Fruit fly (Drosophila melanogaster) whole organism, embryonic: ENCODE results near the gene peng.

Experiments
- Abd-B ChIP-seq: fragments of 200-800 bp; sonication (Bioruptor generic); optimal IDR thresholded peaks from 2 replicates; lab custom pipeline; 2018; ENCODE audit warnings: missing biosample characterization, mild to moderate bottlenecking, missing genetic modification characterization, moderate library complexity
- Ada2b ChIP-seq: fragments of 200-800 bp; sonication (Bioruptor generic); IDR thresholded peaks from 2 replicates; pipeline ENCODE4 v1.3.6; 2022; ENCODE audit warnings: missing biosample characterization, missing genetic modification characterization
- B-H1 ChIP-seq: fragments of 200-800 bp; sonication (Bioruptor generic); IDR thresholded peaks from 3 replicates; pipeline ENCODE4 v1.3.6; 2022; ENCODE audit warnings: missing biosample characterization, missing genetic modification characterization
- B-H2 ChIP-seq: fragments of 200-800 bp; sonication (Bioruptor generic); optimal IDR thresholded peaks from 2 replicates; lab custom pipeline; 2018; ENCODE audit warnings: missing biosample characterization, mild to moderate bottlenecking, missing genetic modification characterization
- CG10979 ChIP-seq: fragments of 200-800 bp; sonication (Bioruptor generic); optimal IDR thresholded peaks from 2 replicates; lab custom pipeline; 2018; ENCODE audit warnings: missing biosample characterization, mild to moderate bottlenecking, missing genetic modification characterization, moderate library complexity
- CG11456 ChIP-seq: fragments of 200-800 bp; sonication (Bioruptor generic); IDR thresholded peaks from 3 replicates; pipeline ENCODE4 v1.3.6; 2022; ENCODE audit warnings: missing biosample characterization, missing genetic modification characterization
- CG12155 ChIP-seq: fragments of 200-800 bp; sonication (Bioruptor generic); optimal IDR thresholded peaks from 3 replicates; lab custom pipeline; 2016; ENCODE audit warnings: missing biosample characterization, missing genetic modification characterization
- CG12236 ChIP-seq: fragments of 200-800 bp; sonication (Bioruptor generic); optimal IDR thresholded peaks from 2 replicates; lab custom pipeline; 2016; ENCODE audit warnings: missing biosample characterization, missing genetic modification characterization
- CG12744 ChIP-seq: fragments of 200-800 bp; sonication (Bioruptor generic); optimal IDR thresholded peaks from 2 replicates; lab custom pipeline; 2016; ENCODE audit warnings: missing biosample characterization, missing genetic modification characterization
- CG14860 ChIP-seq: fragments of 200-800 bp; sonication (Bioruptor generic); IDR thresholded peaks from 3 replicates; pipeline ENCODE4 v1.3.6; 2022; ENCODE audit warnings: missing biosample characterization, missing genetic modification characterization; ENCODE audit not compliant: partially characterized antibody
- CG1529 ChIP-seq: fragments of 200-800 bp; sonication (Bioruptor generic); optimal IDR thresholded peaks from 3 replicates; lab custom pipeline; 2018; ENCODE audit warnings: missing biosample characterization, missing genetic modification characterization
- CG17359 ChIP-seq: fragments of 200-800 bp; sonication (Bioruptor generic); optimal IDR thresholded peaks from 3 replicates; lab custom pipeline; 2018; ENCODE audit warnings: missing biosample characterization, mild to moderate bottlenecking, missing genetic modification characterization, moderate library complexity
- CG18599 ChIP-seq: fragments of 200-800 bp; sonication (Bioruptor generic); optimal IDR thresholded peaks from 3 replicates; lab custom pipeline; 2017; ENCODE audit warnings: missing biosample characterization, missing genetic modification characterization, mild to moderate bottlenecking, moderate library complexity, missing genetic modification reagents
- CG2199 ChIP-seq: fragments of 200-800 bp; sonication (Bioruptor generic); IDR thresholded peaks from 3 replicates; pipeline ENCODE4 v1.3.6; 2022; ENCODE audit warnings: missing biosample characterization, missing genetic modification characterization
- CG31441 ChIP-seq: fragments of 200-800 bp; sonication (Bioruptor generic); IDR thresholded peaks from 2 replicates; pipeline ENCODE4 v1.3.6; 2022; ENCODE audit warnings: missing biosample characterization, missing genetic modification characterization
- CG3838 ChIP-seq: fragments of 200-800 bp; sonication (Bioruptor generic); optimal IDR thresholded peaks from 3 replicates; lab custom pipeline; 2016; ENCODE audit warnings: missing biosample characterization, missing genetic modification characterization
- CG3847 ChIP-seq: fragments of 200-800 bp; sonication (Bioruptor generic); IDR thresholded peaks from 2 replicates; pipeline ENCODE4 v1.3.6; 2022; ENCODE audit warnings: missing biosample characterization, missing genetic modification characterization
- CG4424 ChIP-seq: fragments of 200-800 bp; sonication (Bioruptor generic); optimal IDR thresholded peaks from 3 replicates; lab custom pipeline; 2016; ENCODE audit warnings: missing biosample characterization, missing genetic modification characterization
- CG4730 ChIP-seq: fragments of 200-800 bp; sonication (Bioruptor generic); IDR thresholded peaks from 2 replicates; pipeline ENCODE4 v1.3.6; 2022; ENCODE audit warnings: missing biosample characterization, missing genetic modification characterization
- CG6175 ChIP-seq: fragments of 200-800 bp; sonication (Bioruptor generic); IDR thresholded peaks from 3 replicates; pipeline ENCODE4 v1.3.6; 2022; ENCODE audit warnings: missing biosample characterization, missing genetic modification characterization
- CG6813 ChIP-seq: fragments of 200-800 bp; sonication (Bioruptor generic); optimal IDR thresholded peaks from 2 replicates; lab custom pipeline; 2017; ENCODE audit warnings: missing biosample characterization, missing genetic modification characterization, mild to moderate bottlenecking, moderate library complexity, missing genetic modification reagents
- CG7556 ChIP-seq: fragments of 200-800 bp; sonication (Bioruptor generic); optimal IDR thresholded peaks from 2 replicates; lab custom pipeline; 2017; ENCODE audit warnings: missing biosample characterization, mild to moderate bottlenecking, missing genetic modification characterization
- CG7963 ChIP-seq: fragments of 200-800 bp; sonication (Bioruptor generic); IDR thresholded peaks from 3 replicates; pipeline ENCODE4 v1.3.6; 2022; ENCODE audit warnings: missing biosample characterization, missing genetic modification characterization; ENCODE audit not compliant: partially characterized antibody
- CHES-1-like ChIP-seq: fragments of 200-800 bp; sonication (Bioruptor generic); optimal IDR thresholded peaks from 2 replicates; lab custom pipeline; 2016; ENCODE audit warnings: missing biosample characterization, missing genetic modification characterization
- D19A ChIP-seq: fragments of 200-800 bp; optimal IDR thresholded peaks from 3 replicates; lab custom pipeline; 2019; ENCODE audit warnings: missing biosample characterization, mild to moderate bottlenecking, missing genetic modification characterization, moderate library complexity
- Dad ChIP-seq: fragments of 200-800 bp; sonication (Bioruptor generic); optimal IDR thresholded peaks from 3 replicates; lab custom pipeline; 2016; ENCODE audit warnings: missing biosample characterization, missing genetic modification characterization
- E2f1 ChIP-seq: fragments of 200-800 bp; sonication (Bioruptor generic); IDR thresholded peaks from 2 replicates; pipeline ENCODE4 v1.3.6; 2022; ENCODE audit warnings: missing biosample characterization, missing genetic modification characterization
- GATAe ChIP-seq: fragments of 200-800 bp; sonication (Bioruptor generic); conservative IDR thresholded peaks from 2 replicates; pipeline ENCODE4 v1.3.6; 2022; ENCODE audit warnings: missing biosample characterization, missing genetic modification characterization
- Hr39 ChIP-seq: fragments of >200 bp; optimal IDR thresholded peaks from 2 replicates; lab custom pipeline; 2017
- Mad ChIP-seq: fragments of 200-800 bp; sonication (Bioruptor generic); optimal IDR thresholded peaks from 2 replicates; lab custom pipeline; 2016; ENCODE audit warnings: missing biosample characterization, missing genetic modification characterization
- Sox100B ChIP-seq: fragments of 200-800 bp; sonication (Bioruptor generic); optimal IDR thresholded peaks from 3 replicates; lab custom pipeline; 2018; ENCODE audit warnings: missing biosample characterization, mild to moderate bottlenecking, missing genetic modification characterization
- bab2 ChIP-seq: fragments of 200-800 bp; sonication (Bioruptor generic); optimal IDR thresholded peaks from 2 replicates; lab custom pipeline; 2016; ENCODE audit warnings: missing biosample characterization, missing genetic modification characterization
- chif ChIP-seq, 2 experiments: fragments of 200-800 bp; sonication (Bioruptor generic); optimal IDR thresholded peaks; 3 replicates each; lab custom pipeline; 2016; ENCODE audit warnings: missing biosample characterization in 2 of 2, missing genetic modification characterization in 2 of 2
- croc ChIP-seq: fragments of 200-800 bp; sonication (Bioruptor generic); conservative IDR thresholded peaks from 3 replicates; pipeline ENCODE4 v1.3.6; 2022; ENCODE audit warnings: missing biosample characterization, missing genetic modification characterization
- dpn ChIP-seq, 2 experiments: fragments of 200-800 bp; sonication (Bioruptor generic); optimal IDR thresholded peaks; 3 replicates each; lab custom pipeline; 2016; ENCODE audit warnings: missing biosample characterization in 2 of 2, missing genetic modification characterization in 2 of 2
- eve ChIP-seq, 2 experiments: fragments of >200 bp; optimal IDR thresholded peaks; 2 replicates each; lab custom pipeline; 2017; ENCODE audit warnings: missing biosample characterization in 2 of 2, missing genetic modification characterization in 2 of 2
- fu2 ChIP-seq: fragments of 200-800 bp; sonication (Bioruptor generic); optimal IDR thresholded peaks from 2 replicates; lab custom pipeline; 2016; ENCODE audit warnings: missing biosample characterization, missing genetic modification characterization
- her ChIP-seq: fragments of 200-800 bp; sonication (Bioruptor generic); optimal IDR thresholded peaks from 2 replicates; lab custom pipeline; 2016; ENCODE audit warnings: missing biosample characterization, missing genetic modification characterization
- hth ChIP-seq: fragments of >200 bp; optimal IDR thresholded peaks from 2 replicates; lab custom pipeline; 2017; ENCODE audit warnings: inconsistent platforms
- klu ChIP-seq: fragments of 200-800 bp; sonication (Bioruptor generic); IDR thresholded peaks from 2 replicates; pipeline ENCODE4 v1.3.6; 2022; ENCODE audit warnings: missing biosample characterization, missing genetic modification characterization
- mam ChIP-seq: fragments of 200-800 bp; sonication (Bioruptor generic); optimal IDR thresholded peaks from 3 replicates; lab custom pipeline; 2016; ENCODE audit warnings: missing biosample characterization, missing genetic modification characterization
- nau ChIP-seq: fragments of 200-800 bp; sonication (Bioruptor generic); optimal IDR thresholded peaks from 3 replicates; lab custom pipeline; 2017; ENCODE audit warnings: missing biosample characterization, mild to moderate bottlenecking, missing genetic modification characterization, missing genetic modification reagents
- nerfin-2 ChIP-seq: fragments of 200-800 bp; sonication (Bioruptor generic); IDR thresholded peaks from 2 replicates; pipeline ENCODE4 v1.3.6; 2022; ENCODE audit warnings: missing biosample characterization, missing genetic modification characterization; ENCODE audit not compliant: partially characterized antibody
- nom ChIP-seq: fragments of 200-800 bp; sonication (Bioruptor generic); optimal IDR thresholded peaks from 2 replicates; lab custom pipeline; 2017; ENCODE audit warnings: missing biosample characterization, missing genetic modification characterization, mild to moderate bottlenecking, moderate library complexity, missing genetic modification reagents
- p53 ChIP-seq: fragments of 200-800 bp; sonication (Bioruptor generic); optimal IDR thresholded peaks from 2 replicates; lab custom pipeline; 2016; ENCODE audit warnings: missing biosample characterization, missing genetic modification characterization
- pho ChIP-seq: fragments of 200-800 bp; sonication (Bioruptor generic); optimal IDR thresholded peaks from 2 replicates; lab custom pipeline; 2016; ENCODE audit warnings: missing biosample characterization, missing genetic modification characterization
- ro ChIP-seq: fragments of 200-800 bp; sonication (Bioruptor generic); IDR thresholded peaks from 2 replicates; pipeline ENCODE4 v1.3.6; 2022; ENCODE audit warnings: missing biosample characterization, missing genetic modification characterization
- tll ChIP-seq, 2 experiments: fragments of 200-800 bp in 1 of 2; fragments of >200 bp in 1 of 2; sonication (Bioruptor generic) in 1 of 2; optimal IDR thresholded peaks; 2 replicates each; lab custom pipeline; 2017 to 2019; ENCODE audit warnings: missing biosample characterization in 2 of 2, missing genetic modification characterization in 2 of 2, mild to moderate bottlenecking in 1 of 2, moderate library complexity in 1 of 2
- trh ChIP-seq: fragments of 200-800 bp; sonication (Bioruptor generic); optimal IDR thresholded peaks from 2 replicates; lab custom pipeline; 2016; ENCODE audit warnings: missing biosample characterization, missing genetic modification characterization
- z ChIP-seq: fragments of 200-800 bp; sonication (Bioruptor generic); IDR thresholded peaks from 3 replicates; pipeline ENCODE4 v1.3.6; 2022; ENCODE audit warnings: missing biosample characterization, missing genetic modification characterization
- zfh1 ChIP-seq: fragments of 200-800 bp; sonication (Bioruptor generic); IDR thresholded peaks from 3 replicates; pipeline ENCODE4 v1.3.6; 2022; ENCODE audit warnings: missing biosample characterization, missing genetic modification characterization

Gene peng

dm6 chrX:21323933-21324688, 25.5 kb downstream of the peng start, which contains the start of the genes Dd and CG1486 (continued):
- TF ChIP-seq nerfin-2, result peak; percentile 84
- no peak for TF ChIP-seq chif (GFP tag; optimal IDR thresholded peaks at IDR 0.05; lab: Kevin White, UChicago)
- TF ChIP-seq CG3838, result no peak
- no peak for TF ChIP-seq CG4730
- peak; percentile 11 for TF ChIP-seq pho (GFP tag; lab: Kevin White, UChicago)
- no peak for TF ChIP-seq B-H1 (GFP tag; lab: Robert Waterston, UW)
- TF ChIP-seq klu (GFP tag; lab: Robert Waterston, UW), result no peak
- no peak for TF ChIP-seq CG2199 (GFP tag; lab: Robert Waterston, UW)
- TF ChIP-seq p53 (GFP tag; lab: Kevin White, UChicago), result no peak
- TF ChIP-seq CG12236 (GFP tag; lab: Kevin White, UChicago), result no peak
- no peak for TF ChIP-seq ro (GFP tag; lab: Robert Waterston, UW)
- no peak for TF ChIP-seq Dad (GFP tag; lab: Kevin White, UChicago)
- no peak for TF ChIP-seq CG6175
- no peak for TF ChIP-seq mam (GFP tag; lab: Kevin White, UChicago)
- no peak for TF ChIP-seq CG17359 (tag; lab: Kevin White, UChicago)
- no peak for TF ChIP-seq bab2
- no peak for TF ChIP-seq croc (GFP tag; lab: Robert Waterston, UW)
- no peak for TF ChIP-seq CG18599 (GFP tag; lab: Kevin White, UChicago)
- TF ChIP-seq zfh1 (GFP tag; lab: Robert Waterston, UW), result no peak
- no peak for TF ChIP-seq nau (GFP tag; lab: Kevin White, UChicago)
- peak; percentile 21 for TF ChIP-seq nom (GFP tag; lab: Kevin White, UChicago)
- peak; percentile 26 for TF ChIP-seq Abd-B (GFP tag; lab: Kevin White, UChicago)
- TF ChIP-seq CG3847 (GFP tag; lab: Robert Waterston, UW), result peak; percentile 42; the same call in 1 of the 2 replicates
- no peak for TF ChIP-seq CG31441 (GFP tag; lab: Robert Waterston, UW)
- peak; percentile 17 for TF ChIP-seq D19A (tag; lab: Kevin White, UChicago)
- no peak for TF ChIP-seq CG10979
- no peak for TF ChIP-seq eve (GFP tag; optimal IDR thresholded peaks at IDR 0.05; lab: Kevin White, UChicago)
- TF ChIP-seq E2f1 (GFP tag; lab: Robert Waterston, UW), result no peak
- TF ChIP-seq GATAe (GFP tag; lab: Robert Waterston, UW), result no peak
- peak in 1 of 2 experiments; percentile 1 for TF ChIP-seq dpn (GFP tag; optimal IDR thresholded peaks at IDR 0.05; lab: Kevin White, UChicago)
- TF ChIP-seq fu2 (GFP tag; lab: Kevin White, UChicago), result no peak
- TF ChIP-seq CHES-1-like, result peak; percentile 61
- TF ChIP-seq z (GFP tag; lab: Robert Waterston, UW), result no peak
- TF ChIP-seq CG1529 (GFP tag; lab: Kevin White, UChicago), result no peak
- TF ChIP-seq CG7556 (GFP tag; lab: Kevin White, UChicago), result no peak
- peak; percentile 67 for TF ChIP-seq CG12155 (GFP tag; lab: Kevin White, UChicago)
- TF ChIP-seq CG14860, result peak; percentile 87
- no peak for TF ChIP-seq CG12744 (GFP tag; lab: Kevin White, UChicago)
- no peak for TF ChIP-seq her (GFP tag; lab: Kevin White, UChicago)
- TF ChIP-seq CG11456 (GFP tag; lab: Robert Waterston, UW), result no peak
- TF ChIP-seq Hr39, result no peak
- TF ChIP-seq tll (GFP tag; optimal IDR thresholded peaks at IDR 0.05; lab: Kevin White, UChicago), result no peak
- TF ChIP-seq CG7963, result peak; percentile 86
- TF ChIP-seq CG4424, result peak; percentile 3
- TF ChIP-seq Sox100B, result no peak
- no peak for TF ChIP-seq Mad (GFP tag; lab: Kevin White, UChicago)
- no peak for TF ChIP-seq B-H2 (GFP tag; lab: Kevin White, UChicago)
- no peak for TF ChIP-seq CG6813 (GFP tag; lab: Kevin White, UChicago)
- TF ChIP-seq hth, result no peak
- no peak for TF ChIP-seq Ada2b
- TF ChIP-seq trh (GFP tag; lab: Kevin White, UChicago), result no peak
- TF ChIP-seq, all 482 proteins: peak for 124
